Worm (Caenorhabditis elegans): ENCODE measurements around the gene mig-22.

Gene mig-22

DNA sequence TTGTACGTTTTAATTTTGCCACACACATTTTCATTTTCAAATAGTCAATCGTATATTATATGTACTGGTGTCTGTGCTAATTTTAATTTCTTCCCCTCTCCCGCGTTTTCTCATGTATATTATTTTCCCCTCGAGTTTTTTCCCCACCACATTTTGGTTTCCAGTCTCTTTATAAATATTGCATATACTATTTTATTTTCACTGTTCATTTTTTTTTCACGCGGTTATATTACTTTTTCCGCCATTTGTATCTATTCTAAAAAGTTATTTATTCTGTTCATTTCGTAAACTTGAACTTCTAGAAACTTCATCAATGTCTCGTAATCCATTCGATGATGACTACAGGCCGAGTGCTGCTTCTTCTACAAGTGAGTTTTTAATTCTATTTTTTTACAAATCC is 8.8 kb upstream of the mig-22 start, which contains the start of gene snap-29:
TSS of gene snap-29 (plus strand) at position 301 of the 400 bp plus-strand sequence.
- TF ChIP-seq sem-2 (GFP tag; optimal IDR thresholded peaks at IDR 0.05) = no peak

DNA sequence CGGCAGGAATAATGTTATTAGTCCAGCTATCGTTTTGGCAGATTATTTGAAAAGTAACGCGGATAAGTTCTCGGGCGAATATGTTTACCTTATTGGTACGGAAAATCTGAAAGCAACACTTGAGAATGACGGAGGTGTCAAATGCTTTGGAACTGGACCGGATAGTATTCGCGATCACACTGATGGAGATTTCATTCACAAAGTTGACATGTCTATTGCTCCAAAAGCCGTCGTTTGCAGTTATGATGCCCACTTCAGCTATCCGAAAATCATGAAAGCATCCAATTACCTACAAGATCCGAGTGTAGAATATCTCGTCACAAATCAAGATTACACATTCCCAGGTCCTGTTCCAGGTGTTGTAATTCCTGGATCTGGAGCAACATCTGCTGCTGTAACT is 6.2 kb upstream of the mig-22 start:
- no peak for TF ChIP-seq snpc-4 (tag; optimal IDR thresholded peaks at IDR 0.05)
- TF ChIP-seq ceh-43 (GFP tag; optimal IDR thresholded peaks at IDR 0.05) = no peak
- no peak for TF ChIP-seq M03D4.4 (tag; optimal IDR thresholded peaks at IDR 0.05)
- TF ChIP-seq zip-8 (tag; optimal IDR thresholded peaks at IDR 0.05) = no peak
- no peak for TF ChIP-seq bed-3 (GFP tag; optimal IDR thresholded peaks at IDR 0.05)
- TF ChIP-seq pha-4 (tag; optimal IDR thresholded peaks at IDR 0.05) = no peak
- TF ChIP-seq unc-39 (tag; optimal IDR thresholded peaks at IDR 0.05) = no peak
- no peak for TF ChIP-seq nhr-2 (tag; optimal IDR thresholded peaks at IDR 0.05)
- TF ChIP-seq blmp-1 (tag; optimal IDR thresholded peaks at IDR 0.05) = no peak
- TF ChIP-seq lsy-2 (tag; optimal IDR thresholded peaks at IDR 0.05) = no peak
- no peak for TF ChIP-seq tbx-8 (GFP tag; optimal IDR thresholded peaks at IDR 0.05)
- TF ChIP-seq nhr-12 (tag; optimal IDR thresholded peaks at IDR 0.05) = no peak
- TF ChIP-seq flh-1 (GFP tag; optimal IDR thresholded peaks at IDR 0.05) = no peak
- no peak for TF ChIP-seq elt-3 (tag; optimal IDR thresholded peaks at IDR 0.05)
- TF ChIP-seq unc-62 (GFP tag; optimal IDR thresholded peaks at IDR 0.05) = no peak

DNA sequence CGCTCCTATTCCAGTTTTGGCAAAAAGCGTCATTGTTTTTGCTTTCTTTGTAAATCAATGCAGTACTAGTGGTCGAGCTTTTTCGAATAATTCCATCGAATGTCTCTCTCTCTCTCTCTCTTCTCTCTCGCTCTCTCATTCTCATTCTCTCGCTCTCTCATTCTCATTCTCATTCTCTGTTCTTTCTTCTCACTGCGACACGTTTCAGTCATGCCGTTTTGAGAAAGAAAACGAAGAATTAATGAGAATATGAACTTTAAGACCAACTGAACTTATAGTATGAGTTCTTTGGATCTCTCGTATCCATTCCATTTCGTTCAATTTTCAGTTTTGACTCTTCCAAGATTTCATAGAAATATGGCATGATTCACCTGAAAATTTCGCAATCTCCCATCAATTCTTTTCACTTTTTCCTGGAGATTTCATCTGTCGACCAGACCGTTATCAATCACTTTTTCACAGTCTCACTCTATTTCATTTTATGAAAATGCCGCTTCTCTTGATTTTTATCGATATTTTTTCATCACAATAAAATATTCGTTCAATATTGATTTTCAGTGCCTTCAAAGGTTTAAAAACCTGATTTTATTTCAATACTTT is 5.4 kb upstream of the mig-22 start:
- TF ChIP-seq blmp-1 (tag; optimal IDR thresholded peaks at IDR 0.05) (peak; percentile 21), lin-13 (tag; optimal IDR thresholded peaks at IDR 0.05) (no peak)

DNA sequence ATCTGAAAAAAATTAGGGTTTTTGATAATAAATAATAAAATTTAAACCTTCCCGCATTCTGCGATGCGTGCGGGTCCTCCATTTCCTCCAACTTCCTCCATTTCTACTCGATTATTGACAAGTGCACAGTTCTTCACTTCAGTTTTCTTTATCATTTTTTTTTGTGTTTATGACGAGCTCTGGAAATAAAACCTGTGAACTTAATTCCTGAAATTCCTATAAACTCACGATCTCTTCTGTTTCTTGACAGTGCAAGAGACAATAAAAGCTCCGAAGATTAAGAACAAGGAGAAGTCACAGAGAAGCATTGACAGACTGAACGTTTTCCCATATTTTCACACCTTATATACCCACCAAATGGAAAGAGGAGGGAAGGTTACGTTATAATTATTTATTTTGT is 4.7 kb upstream of the mig-22 start, which contains the start of gene K02D10.3:
TSS of gene K02D10.3 (minus strand) at position 101 of the 400 bp plus-strand sequence.
- TF ChIP-seq nhr-12 (tag; optimal IDR thresholded peaks at IDR 0.05) = no peak
- TF ChIP-seq hlh-1 (tag; optimal IDR thresholded peaks at IDR 0.05) = no peak
- TF ChIP-seq ceh-39 (tag; optimal IDR thresholded peaks at IDR 0.05) = no peak
- no peak for TF ChIP-seq ceh-83 (GFP tag; optimal IDR thresholded peaks at IDR 0.05)
- no peak for TF ChIP-seq nhr-237 (tag; optimal IDR thresholded peaks at IDR 0.05)
- no peak for TF ChIP-seq nhr-28 (tag; optimal IDR thresholded peaks at IDR 0.05)
- TF ChIP-seq lin-32 (GFP tag; optimal IDR thresholded peaks at IDR 0.05) = no peak
- no peak for TF ChIP-seq ham-2 (GFP tag; optimal IDR thresholded peaks at IDR 0.05)
- no peak for TF ChIP-seq elt-3 (tag; optimal IDR thresholded peaks at IDR 0.05)
- no peak for TF ChIP-seq M03D4.4 (tag; optimal IDR thresholded peaks at IDR 0.05)
- no peak for TF ChIP-seq mls-2 (tag; optimal IDR thresholded peaks at IDR 0.05)
- no peak for TF ChIP-seq unc-39 (tag; optimal IDR thresholded peaks at IDR 0.05)
- TF ChIP-seq sptf-1 (tag; optimal IDR thresholded peaks at IDR 0.05) = no peak
- TF ChIP-seq ceh-43 (GFP tag; optimal IDR thresholded peaks at IDR 0.05) = no peak
- TF ChIP-seq lsy-2 (tag; optimal IDR thresholded peaks at IDR 0.05) = no peak
- TF ChIP-seq zip-8 (tag; optimal IDR thresholded peaks at IDR 0.05) = no peak
- no peak for TF ChIP-seq elt-1 (tag; optimal IDR thresholded peaks at IDR 0.05; ENCODE audit: borderline replicate concordance, insufficient read depth)
- no peak for TF ChIP-seq ces-1 (GFP tag; optimal IDR thresholded peaks at IDR 0.05)

DNA sequence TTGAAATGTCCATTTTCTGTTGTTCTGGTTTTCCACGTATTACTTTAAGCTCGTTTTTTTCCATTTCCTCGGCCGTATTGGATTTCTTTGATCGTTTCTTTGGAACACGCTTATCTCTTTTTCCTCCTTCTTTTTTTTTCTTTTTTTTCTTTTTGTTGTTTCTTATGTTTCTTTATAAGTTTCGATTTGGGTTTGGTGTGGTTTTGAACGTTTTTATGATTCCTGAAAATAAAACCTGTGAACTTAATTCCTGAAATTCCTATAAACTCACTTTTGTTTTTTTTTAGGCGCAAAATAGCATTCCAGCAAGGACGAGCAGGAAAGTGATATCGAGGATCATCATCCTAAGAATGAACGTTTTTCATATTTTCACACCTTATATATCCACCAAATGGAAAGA is 4.0 kb upstream of the mig-22 start, which contains the start of gene K02D10.2:
TSS of gene K02D10.2 (minus strand) at position 101 of the 400 bp plus-strand sequence.
- TF ChIP-seq mep-1 (tag; optimal IDR thresholded peaks at IDR 0.05) (no peak), unc-120 (tag; optimal IDR thresholded peaks at IDR 0.05; ENCODE audit: poor library complexity, severe bottlenecking) (no peak), nhr-12 (tag; optimal IDR thresholded peaks at IDR 0.05) (no peak), lsy-2 (tag; optimal IDR thresholded peaks at IDR 0.05) (no peak), bed-3 (GFP tag; optimal IDR thresholded peaks at IDR 0.05) (no peak), sem-2 (GFP tag; optimal IDR thresholded peaks at IDR 0.05) (no peak), flh-1 (GFP tag; optimal IDR thresholded peaks at IDR 0.05) (no peak)

DNA sequence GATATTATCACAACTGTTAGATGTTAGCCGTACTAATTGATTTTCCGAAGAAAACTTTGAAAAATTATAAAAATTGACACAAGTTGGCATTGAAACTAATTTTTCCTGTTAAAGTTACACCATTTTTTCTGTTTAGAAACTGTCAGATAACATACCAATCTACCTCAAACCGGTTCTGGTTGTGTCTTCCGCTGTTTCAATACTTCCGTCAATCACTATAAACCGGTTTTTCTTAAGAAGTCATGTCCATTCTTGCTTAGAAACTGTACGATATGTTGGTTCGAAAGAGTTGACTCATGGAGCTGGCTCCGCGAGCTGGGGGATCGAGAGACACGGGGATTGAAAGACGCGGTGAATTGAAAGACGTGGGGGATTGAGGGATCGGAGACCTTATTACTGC is 3.1 kb upstream of the mig-22 start:
- TF ChIP-seq lin-32 (GFP tag; optimal IDR thresholded peaks at IDR 0.05) (no peak), blmp-1 (tag; optimal IDR thresholded peaks at IDR 0.05) (no peak), lin-13 (tag; optimal IDR thresholded peaks at IDR 0.05) (no peak), unc-39 (tag; optimal IDR thresholded peaks at IDR 0.05) (no peak)

All from whole organism, mixed stage, embryonic.